Worm (Caenorhabditis elegans) whole organism, L4 larva: Measurements from ENCODE around the gene cest-25.

ENCODE experiments used
- D1046.2 ChIP-seq: fragments of 200-800 bp; sonication (Bioruptor generic); IDR thresholded peaks from 2 replicates; pipeline ENCODE4 v1.3.6; 2022; ENCODE audit warnings: missing genetic modification characterization, missing compliant biosample characterization
- F49E8.2 ChIP-seq: sonication (generic microtip); optimal IDR thresholded peaks from 2 replicates; lab custom pipeline; 2016; ENCODE audit warnings: missing compliant biosample characterization, mild to moderate bottlenecking, missing genetic modification characterization, borderline replicate concordance
- T20F7.1 ChIP-seq: fragments of 200-800 bp; sonication (Bioruptor generic); optimal IDR thresholded peaks from 2 replicates; lab custom pipeline; 2018; ENCODE audit warnings: mild to moderate bottlenecking, missing genetic modification characterization, missing compliant biosample characterization
- Y48G9A.11 ChIP-seq: fragments of 200-800 bp; sonication (Bioruptor generic); IDR thresholded peaks from 2 replicates; pipeline ENCODE4 v1.3.6; 2022; ENCODE audit warnings: missing genetic modification reagents, missing genetic modification characterization, missing compliant biosample characterization
- Y5F2A.4 ChIP-seq: fragments of 200-800 bp; sonication (Bioruptor generic); optimal IDR thresholded peaks from 2 replicates; lab custom pipeline; 2018; ENCODE audit warnings: mild to moderate bottlenecking, missing genetic modification characterization, missing compliant biosample characterization
- aha-1 ChIP-seq: fragments of 150-350 bp; peaks from one replicate; lab custom pipeline; 2014; ENCODE audit warnings: missing biosample characterization, missing genetic modification characterization
- arid-1 ChIP-seq: fragments of 200-800 bp; sonication (Bioruptor generic); conservative IDR thresholded peaks from 2 replicates; pipeline ENCODE4 v1.3.6; 2022; ENCODE audit warnings: missing genetic modification reagents, missing genetic modification characterization, missing compliant biosample characterization
- ceh-28 ChIP-seq: fragments of 150-350 bp; optimal IDR thresholded peaks from 2 replicates; lab custom pipeline; 2014; ENCODE audit warnings: missing biosample characterization, missing genetic modification reagents, missing genetic modification characterization
- daf-16 ChIP-seq, 3 experiments: sonication (generic microtip); optimal IDR thresholded peaks; 2 replicates each; lab custom pipeline; 2016 to 2017; ENCODE audit warnings: missing genetic modification characterization in 3 of 3, missing genetic modification reagents in 3 of 3, mild to moderate bottlenecking in 2 of 3, missing compliant biosample characterization in 2 of 3, missing biosample characterization in 1 of 3, moderate library complexity in 1 of 3
- dve-1 ChIP-seq: sonication (generic microtip); optimal IDR thresholded peaks from 2 replicates; lab custom pipeline; 2017; ENCODE audit warnings: antibody characterized with exemption, mild to moderate bottlenecking, missing genetic modification characterization, missing compliant biosample characterization; ENCODE audit not compliant: insufficient read depth
- fkh-10 ChIP-seq: fragments of 150-350 bp; optimal IDR thresholded peaks from 2 replicates; lab custom pipeline; 2014; ENCODE audit warnings: missing biosample characterization, missing genetic modification reagents, missing genetic modification characterization
- fos-1 ChIP-seq: fragments of 150-350 bp; optimal IDR thresholded peaks from 2 replicates; lab custom pipeline; 2014; ENCODE audit warnings: missing biosample characterization, missing genetic modification characterization
- gei-8 ChIP-seq: fragments of 200-800 bp; sonication (Bioruptor generic); optimal IDR thresholded peaks from 2 replicates; lab custom pipeline; 2018; ENCODE audit warnings: mild to moderate bottlenecking, missing genetic modification characterization, missing compliant biosample characterization
- hif-1 ChIP-seq, 2 experiments: sonication (generic microtip); optimal IDR thresholded peaks; 2 replicates each; lab custom pipeline; 2016 to 2017; ENCODE audit warnings: missing compliant biosample characterization in 2 of 2, missing genetic modification characterization in 2 of 2, missing genetic modification reagents in 2 of 2, missing genotype in 2 of 2, mild to moderate bottlenecking in 1 of 2
- hlh-11 ChIP-seq: fragments of 200-800 bp; sonication (Bioruptor generic); optimal IDR thresholded peaks from 2 replicates; lab custom pipeline; 2018; ENCODE audit warnings: mild to moderate bottlenecking, missing genetic modification characterization, missing compliant biosample characterization
- lin-38 ChIP-seq: fragments of 200-800 bp; sonication (Bioruptor generic); IDR thresholded peaks from 2 replicates; pipeline ENCODE4 v1.3.6; 2022; ENCODE audit warnings: missing genetic modification reagents, missing genetic modification characterization, missing compliant biosample characterization
- lsy-2 ChIP-seq, 2 experiments: fragments of 150-350 bp in 1 of 2; sonication (generic microtip) in 1 of 2; optimal IDR thresholded peaks; 2 replicates each; lab custom pipeline; 2014 to 2017; ENCODE audit warnings: missing biosample characterization in 2 of 2, missing genetic modification characterization in 2 of 2
- mep-1 ChIP-seq: fragments of 150-350 bp; sonication (generic microtip); optimal IDR thresholded peaks from 3 replicates; lab custom pipeline; 2014; ENCODE audit warnings: missing biosample characterization, missing genetic modification characterization
- mes-2 ChIP-seq: sonication (generic microtip); optimal IDR thresholded peaks from 2 replicates; lab custom pipeline; 2016; ENCODE audit warnings: missing genotype, mild to moderate bottlenecking, missing genetic modification characterization, missing compliant biosample characterization; ENCODE audit not compliant: poor library complexity, severe bottlenecking
- nhr-237 ChIP-seq: sonication (generic microtip); optimal IDR thresholded peaks from 2 replicates; lab custom pipeline; 2017; ENCODE audit warnings: missing biosample characterization, missing genetic modification characterization
- nhr-28 ChIP-seq: fragments of 150-350 bp; optimal IDR thresholded peaks from 2 replicates; lab custom pipeline; 2014; ENCODE audit warnings: missing biosample characterization, missing genetic modification characterization
- nhr-48 ChIP-seq: sonication (generic microtip); optimal IDR thresholded peaks from 2 replicates; lab custom pipeline; 2016; ENCODE audit warnings: mild to moderate bottlenecking, missing genetic modification characterization, missing compliant biosample characterization
- nhr-77 ChIP-seq: fragments of 150-350 bp; optimal IDR thresholded peaks from 2 replicates; lab custom pipeline; 2014; ENCODE audit warnings: missing biosample characterization, missing genetic modification characterization
- saeg-2 ChIP-seq: fragments of 200-800 bp; sonication (Bioruptor generic); IDR thresholded peaks from 2 replicates; pipeline ENCODE4 v1.3.6; 2022; ENCODE audit warnings: missing genetic modification reagents, missing genetic modification characterization, missing compliant biosample characterization
- skn-1 ChIP-seq: fragments of 150-350 bp; optimal IDR thresholded peaks from 2 replicates; lab custom pipeline; 2014; ENCODE audit warnings: missing biosample characterization, missing genetic modification characterization
- snpc-4 ChIP-seq: fragments of 150-350 bp; optimal IDR thresholded peaks from 2 replicates; lab custom pipeline; 2014; ENCODE audit warnings: missing biosample characterization, missing genetic modification characterization
- tra-1 ChIP-seq: fragments of 200-800 bp; sonication (Bioruptor generic); IDR thresholded peaks from 2 replicates; pipeline ENCODE4 v1.3.6; 2022; ENCODE audit warnings: missing genetic modification reagents, missing genetic modification characterization, missing compliant biosample characterization
- unc-130 ChIP-seq: sonication (generic microtip); optimal IDR thresholded peaks from 2 replicates; lab custom pipeline; 2016; ENCODE audit warnings: missing genetic modification reagents, missing genetic modification characterization, missing compliant biosample characterization
- unc-39 ChIP-seq: sonication (generic microtip); optimal IDR thresholded peaks from 2 replicates; lab custom pipeline; 2017; ENCODE audit warnings: missing biosample characterization, missing genetic modification characterization
- ztf-7 ChIP-seq: fragments of 150-350 bp; optimal IDR thresholded peaks from 2 replicates; lab custom pipeline; 2014; ENCODE audit warnings: missing biosample characterization, missing genetic modification characterization

Gene cest-25

DNA sequence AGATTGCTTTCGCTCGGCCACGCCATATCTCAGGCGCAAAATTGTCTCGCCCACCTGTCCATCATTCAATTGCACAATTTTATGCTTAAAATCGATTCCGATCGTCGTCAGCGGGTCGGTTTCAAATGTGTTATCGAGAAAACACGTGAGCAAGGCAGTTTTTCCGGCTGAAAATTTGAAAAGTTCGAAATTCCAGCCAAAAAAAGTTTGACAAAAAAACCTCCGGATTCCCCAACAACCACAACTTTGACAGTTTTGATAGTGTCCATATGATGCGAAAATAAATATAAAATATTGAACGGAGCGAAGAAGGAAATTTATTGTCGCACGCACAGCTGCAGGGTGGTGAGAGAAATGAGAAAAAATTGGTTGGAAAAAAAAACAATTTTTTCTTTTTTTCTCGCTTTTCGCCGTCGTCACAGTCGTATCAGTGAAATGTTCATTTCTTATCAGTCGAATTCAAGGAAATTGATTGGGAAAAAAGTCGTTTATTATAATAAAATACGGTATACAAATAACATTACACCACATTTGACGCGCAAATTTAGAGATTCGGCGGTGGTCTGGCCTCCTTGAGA lies 5.6 kb downstream of the cest-25 start, which contains the start of gene Y71H2AM.12 (continued):
- TF ChIP-seq Y48G9A.11 (GFP tag; lab: Robert Waterston, UW): no peak

DNA sequence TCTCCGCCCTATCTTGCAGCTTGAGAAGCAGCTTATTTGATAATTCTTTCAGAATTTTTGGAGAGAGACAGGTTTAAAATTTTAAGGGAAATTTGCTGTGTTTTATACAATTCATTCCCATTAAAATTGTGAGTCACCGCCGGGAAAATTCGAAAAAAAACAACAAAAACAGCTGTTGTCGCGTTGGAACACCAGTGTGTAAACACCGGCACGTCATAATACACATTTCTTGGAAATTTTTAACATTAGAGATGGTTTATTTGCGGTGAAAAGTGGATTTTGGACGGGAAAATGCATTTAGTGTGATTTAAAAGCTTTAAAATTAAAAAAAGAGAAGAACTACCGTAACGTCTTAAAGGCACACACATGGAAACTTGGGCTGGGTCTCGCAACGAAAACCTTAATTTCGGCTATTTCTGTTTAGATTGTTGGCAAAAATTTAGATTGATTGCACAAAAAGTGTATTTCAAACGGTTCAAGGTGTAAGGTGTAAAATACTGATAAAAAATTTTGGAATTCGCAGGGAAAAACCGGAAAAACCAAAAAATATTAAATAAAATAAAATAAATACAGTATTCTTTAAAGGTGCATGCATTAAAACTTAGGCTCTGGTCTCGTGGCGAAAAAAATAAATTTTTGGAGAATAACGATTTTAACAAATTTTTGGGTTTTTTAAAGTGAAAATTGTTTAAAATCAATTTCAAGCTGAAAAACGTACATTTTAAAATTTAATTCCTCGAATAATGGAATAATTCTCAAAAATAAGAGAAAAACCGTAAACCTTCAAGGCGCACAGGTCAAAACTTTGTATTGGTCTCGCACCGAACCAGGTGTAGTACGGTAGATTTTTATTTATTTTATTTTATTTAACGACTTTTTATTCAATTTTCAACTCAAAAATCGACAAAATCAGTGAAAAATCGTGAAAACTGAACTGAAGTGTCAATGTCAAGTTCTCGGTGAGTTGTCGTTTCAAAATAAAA lies 13.8 kb downstream of the cest-25 start, which contains the start of gene cosa-1:
TSS of gene cosa-1 (plus strand) at position 896 of the 983 bp plus-strand sequence.
- TF ChIP-seq dve-1 (tag; lab: Kevin White, UChicago) (peak; percentile 17), D1046.2 (GFP tag; lab: Robert Waterston, UW) (no peak), skn-1 (no peak), ztf-7 (tag; lab: Kevin White, UChicago) (no peak), gei-8 (no peak), daf-16 (GFP tag; optimal IDR thresholded peaks at IDR 0.05; lab: Kevin White, UChicago) (peak in 1 of 2 experiments; percentile 13), daf-16 (tag; optimal IDR thresholded peaks at IDR 0.05; lab: Kevin White, UChicago) (no peak), lin-38 (GFP tag; lab: Robert Waterston, UW) (0 out of 2 replicates have a peak, but pooled peaks have one; percentile 28), hlh-11 (tag; lab: Kevin White, UChicago) (peak; percentile 69), nhr-48 (tag; lab: Kevin White, UChicago) (no peak), nhr-237 (tag; lab: Kevin White, UChicago) (no peak), nhr-28 (tag; lab: Kevin White, UChicago) (no peak), saeg-2 (GFP tag; lab: Robert Waterston, UW) (no peak), T20F7.1 (GFP tag; lab: Kevin White, UChicago) (no peak), unc-130 (GFP tag; lab: Kevin White, UChicago) (peak; percentile 63), hif-1 (tag; optimal IDR thresholded peaks at IDR 0.05; lab: Kevin White, UChicago) (no peak), F49E8.2 (tag; lab: Kevin White, UChicago) (peak; percentile 86)

DNA sequence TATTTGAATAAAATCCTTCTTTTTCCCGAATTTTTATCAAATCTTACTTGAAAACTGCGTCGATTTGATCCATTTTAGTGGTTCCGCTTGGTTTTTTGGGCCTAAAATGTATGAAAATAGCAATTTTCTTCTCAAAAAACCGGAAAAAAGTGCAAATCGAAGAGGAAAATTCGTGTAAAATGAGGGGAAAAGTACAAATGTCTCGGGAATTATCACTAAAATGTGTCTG lies 14.4 kb downstream of the cest-25 start, which contains the start of gene Y71H2AM.11:
TSS of gene Y71H2AM.11 (minus strand) at position 101 of the 229 bp plus-strand sequence.
- TF ChIP-seq ztf-7 (tag; lab: Kevin White, UChicago) (no peak), daf-16 (GFP tag; optimal IDR thresholded peaks at IDR 0.05; lab: Kevin White, UChicago) (no peak), daf-16 (tag; optimal IDR thresholded peaks at IDR 0.05; lab: Kevin White, UChicago) (no peak), arid-1 (no peak), unc-39 (tag; lab: Kevin White, UChicago) (no peak), Y5F2A.4 (GFP tag; lab: Kevin White, UChicago) (no peak), nhr-77 (tag; lab: Kevin White, UChicago) (no peak), fos-1 (no peak), mep-1 (tag; lab: Kevin White, UChicago) (no peak), fkh-10 (GFP tag; lab: Kevin White, UChicago) (no peak), saeg-2 (GFP tag; lab: Robert Waterston, UW) (no peak), ceh-28 (tag; lab: Kevin White, UChicago) (no peak), mes-2 (no peak), lsy-2 (tag; optimal IDR thresholded peaks at IDR 0.05; lab: Kevin White, UChicago) (no peak), snpc-4 (tag; lab: Kevin White, UChicago) (no peak), skn-1 (no peak)

DNA sequence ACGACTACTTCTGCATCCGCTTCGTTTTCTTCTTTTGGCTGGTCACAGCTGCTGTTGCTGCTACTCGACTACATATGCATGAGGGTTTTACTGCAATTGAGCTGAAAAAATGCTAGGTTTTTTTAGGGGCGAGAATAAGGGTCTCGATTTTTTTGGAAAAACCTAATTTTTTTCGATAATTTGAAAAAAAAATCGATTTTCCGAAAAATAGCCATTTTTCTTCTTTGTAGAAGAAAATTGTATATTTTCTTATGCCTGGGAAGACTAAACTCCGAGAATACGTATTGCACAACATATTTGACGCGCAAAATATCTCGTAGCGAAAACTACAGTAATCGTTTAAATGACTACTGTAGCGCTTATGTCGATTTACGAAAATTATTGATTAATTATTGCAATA lies 22.8 kb downstream of the cest-25 start, which contains the start of gene tmem-132:
TSS of gene tmem-132 (minus strand) at position 101 of the 400 bp plus-strand sequence.
- 0 out of 2 replicates have a peak, but pooled peaks have one; percentile 15 for TF ChIP-seq tra-1 (GFP tag; lab: Robert Waterston, UW)
- no peak for TF ChIP-seq aha-1 (tag; lab: Kevin White, UChicago)
